Fruit fly (Drosophila melanogaster): ENCODE measurements around the gene Dbct.

Dbct gene

dm6 chrX:15132065-15132464 is 46.1 kb downstream of the Dbct start:
- TF ChIP-seq Dll (optimal IDR thresholded peaks at IDR 0.05) (no peak), pan (optimal IDR thresholded peaks at IDR 0.05) (no peak), EcR (GFP tag; optimal IDR thresholded peaks at IDR 0.05) (no peak), CG8478 (optimal IDR thresholded peaks at IDR 0.05) (no peak)

- no peak for TF ChIP-seq psq (optimal IDR thresholded peaks at IDR 0.05)
Measured at dm6 chrX:15137241-15137640, 51.3 kb downstream of the Dbct start.
